Worm (Caenorhabditis elegans) whole organism, young adult: ENCODE results near the gene Y38C1BA.4.

Source experiments
- ama-1 ChIP-seq, 3 experiments: fragments of 150-350 bp in 1 of 3; sonication (generic microtip) in 2 of 3; optimal IDR thresholded peaks; 2 replicates each; lab custom pipeline; 2014 to 2018; ENCODE audit warnings: missing biosample characterization in 2 of 3, missing genetic modification characterization in 2 of 3, missing genetic modification reagents in 2 of 3
- cebp-1 ChIP-seq, 2 experiments: fragments of 200-800 bp in 1 of 2; sonication (Bioruptor generic) in 1 of 2; sonication (generic microtip) in 1 of 2; IDR thresholded peaks in 1 of 2; optimal IDR thresholded peaks in 1 of 2; 2 replicates each; pipeline versions ENCODE4 v1.3.6 to Lab custom; 2017 to 2022; ENCODE audit warnings: missing compliant biosample characterization in 2 of 2, missing genetic modification characterization in 2 of 2, mild to moderate bottlenecking in 1 of 2, missing genetic modification reagents in 1 of 2, moderate library complexity in 1 of 2
- hlh-26 ChIP-seq: fragments of 200-800 bp; sonication (Bioruptor generic); conservative IDR thresholded peaks from 2 replicates; pipeline ENCODE4 v1.3.6; 2022; ENCODE audit warnings: missing genetic modification reagents, missing genetic modification characterization, missing compliant biosample characterization

DNA sequence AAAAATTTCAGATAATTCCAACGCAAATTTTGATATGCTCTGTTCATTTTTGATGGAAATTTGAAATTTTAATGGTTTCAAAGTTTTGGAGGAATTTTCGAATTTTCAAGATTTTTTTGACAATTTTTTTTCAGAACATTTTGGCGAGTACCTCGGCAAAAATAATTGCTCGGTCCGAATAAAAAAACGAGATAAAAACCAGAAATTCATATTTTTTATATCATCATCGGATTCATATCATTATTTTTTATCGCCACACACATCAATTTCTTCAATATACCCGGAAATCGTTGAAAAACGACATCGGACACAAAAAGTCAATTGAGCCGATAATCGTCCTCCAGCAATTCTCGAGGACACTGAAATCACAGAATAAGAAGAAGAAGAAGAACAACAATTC, 29.9 kb upstream of the Y38C1BA.4 start:
- TF ChIP-seq ama-1 (optimal IDR thresholded peaks at IDR 0.05; lab: Kevin White, UChicago) (no peak), ama-1 (GFP tag; optimal IDR thresholded peaks at IDR 0.05; lab: Kevin White, UChicago) (no peak), hlh-26 (GFP tag; lab: Robert Waterston, UW) (no peak), cebp-1 (GFP tag; IDR thresholded peaks at IDR 0.05; lab: Robert Waterston, UW) (no peak), cebp-1 (tag; optimal IDR thresholded peaks at IDR 0.05; lab: Kevin White, UChicago) (no peak)
